Worm (Caenorhabditis elegans): ENCODE data around the gene R07C3.13.

DNA sequence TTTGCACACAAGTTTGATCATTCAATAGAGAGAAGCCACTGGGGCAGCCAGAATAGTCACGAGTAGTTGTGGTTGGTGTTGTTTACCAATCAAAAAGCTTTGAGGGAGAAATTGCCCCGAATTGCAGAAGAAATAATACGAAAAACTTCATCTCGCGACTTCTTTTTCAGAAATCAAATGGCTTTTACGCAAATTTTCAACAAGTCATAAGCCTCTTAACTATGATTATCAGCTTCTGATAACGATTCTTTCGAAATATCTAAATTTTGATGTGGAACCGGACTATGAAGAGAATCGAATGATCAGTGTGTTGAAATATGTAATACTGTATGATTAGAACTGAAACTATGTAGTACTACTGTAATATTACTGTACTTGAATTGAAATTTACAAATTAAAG, 6.9 kb downstream of the R07C3.13 start:
- TF ChIP-seq unc-130 (GFP tag; optimal IDR thresholded peaks at IDR 0.05) = no peak
- no peak for TF ChIP-seq skn-1 (tag; optimal IDR thresholded peaks at IDR 0.05)
- TF ChIP-seq zip-2 (tag; optimal IDR thresholded peaks at IDR 0.05) = no peak
- TF ChIP-seq lin-39 (tag; optimal IDR thresholded peaks at IDR 0.05) = no peak
- TF ChIP-seq cey-2 (tag; optimal IDR thresholded peaks at IDR 0.05; ENCODE audit: borderline replicate concordance, insufficient read depth) = no peak
- TF ChIP-seq F26F4.8 (GFP tag; conservative IDR thresholded peaks at IDR 0.05) = no peak
- no peak for TF ChIP-seq nhr-76 (tag; optimal IDR thresholded peaks at IDR 0.05)
- TF ChIP-seq dmd-6 (GFP tag; IDR thresholded peaks at IDR 0.05) = no peak
